Fruit fly (Drosophila melanogaster): ENCODE measurements around the gene Spt7.

- no peak for TF ChIP-seq Pif1A (GFP tag; optimal IDR thresholded peaks at IDR 0.05)
- TF ChIP-seq CG15710 (tag; optimal IDR thresholded peaks at IDR 0.05) = peak; percentile 96
- peak; percentile 94 for TF ChIP-seq CG8159 (tag; optimal IDR thresholded peaks at IDR 0.05)
- TF ChIP-seq CG34367 (tag; optimal IDR thresholded peaks at IDR 0.05) = peak; percentile 82
- peak; percentile 40 for TF ChIP-seq EcR (GFP tag; optimal IDR thresholded peaks at IDR 0.05)
Measured at dm6 chrX:17844623-17845022, 5.6 kb upstream of the Spt7 start, which contains the start of the genes CG8142 and Ucp4A.
